Fruit fly (Drosophila melanogaster): ENCODE results near the gene CG3819.

DNA sequence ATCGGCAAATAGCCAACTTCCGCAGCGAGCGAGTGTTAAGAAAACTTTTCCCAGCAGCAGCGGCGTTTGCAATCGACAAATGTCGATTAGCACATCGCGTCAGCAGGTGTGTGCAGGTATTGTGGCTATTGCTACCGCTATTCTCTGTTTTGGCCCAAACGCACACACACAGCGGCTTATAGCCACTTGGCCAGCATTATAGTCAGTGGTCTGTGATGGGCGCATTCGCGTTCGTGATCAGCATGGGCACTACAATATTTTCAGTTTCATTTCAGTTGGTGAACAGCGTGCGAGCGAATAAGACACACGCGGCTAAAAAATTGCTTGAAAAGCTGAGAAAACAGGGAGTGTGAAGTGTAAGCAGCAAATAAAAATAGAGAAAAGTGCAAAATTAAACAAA, 28.5 kb upstream of the CG3819 start, which contains the start of gene CG6836:
- 0 out of 3 replicates have a peak, but pooled peaks have one; percentile 9 for TF ChIP-seq sr (GFP tag; IDR thresholded peaks at IDR 0.05)
- TF ChIP-seq CG8765 (GFP tag; IDR thresholded peaks at IDR 0.05) = no peak
- no peak for TF ChIP-seq jing (GFP tag; optimal IDR thresholded peaks at IDR 0.05)
- TF ChIP-seq CG32767 (GFP tag; IDR thresholded peaks at IDR 0.05) = no peak
- no peak for TF ChIP-seq Optix (GFP tag; IDR thresholded peaks at IDR 0.05)
- TF ChIP-seq chinmo (GFP tag; IDR thresholded peaks at IDR 0.05; ENCODE audit: partially characterized antibody) = peak; percentile 76; the same call in 1 of the 4 replicates
- no peak for TF ChIP-seq CG14710 (tag; optimal IDR thresholded peaks at IDR 0.05)

All from whole organism, embryonic.